Worm (Caenorhabditis elegans) whole organism, midembryonic: ENCODE results near the gene K08F9.4.

ENCODE experiments used
- T22C8.4 ChIP-seq: fragments of 200-800 bp; sonication (Bioruptor generic); IDR thresholded peaks from 2 replicates; pipeline ENCODE4 v1.3.6; 2022; ENCODE audit warnings: missing genetic modification characterization, missing compliant biosample characterization
- flt-1 ChIP-seq: fragments of 200-800 bp; sonication (Bioruptor generic); IDR thresholded peaks from 2 replicates; pipeline ENCODE4 v1.3.6; 2022; ENCODE audit warnings: missing genetic modification characterization, missing compliant biosample characterization
- klf-2 ChIP-seq: fragments of 200-800 bp; sonication (Bioruptor generic); conservative IDR thresholded peaks from 2 replicates; pipeline ENCODE4 v1.3.6; 2022; ENCODE audit warnings: missing genetic modification reagents, missing genetic modification characterization, missing compliant biosample characterization
- tab-1 ChIP-seq: fragments of 200-800 bp; sonication (Bioruptor generic); IDR thresholded peaks from 2 replicates; pipeline ENCODE4 v1.3.6; 2022; ENCODE audit warnings: missing genetic modification characterization, missing compliant biosample characterization

DNA sequence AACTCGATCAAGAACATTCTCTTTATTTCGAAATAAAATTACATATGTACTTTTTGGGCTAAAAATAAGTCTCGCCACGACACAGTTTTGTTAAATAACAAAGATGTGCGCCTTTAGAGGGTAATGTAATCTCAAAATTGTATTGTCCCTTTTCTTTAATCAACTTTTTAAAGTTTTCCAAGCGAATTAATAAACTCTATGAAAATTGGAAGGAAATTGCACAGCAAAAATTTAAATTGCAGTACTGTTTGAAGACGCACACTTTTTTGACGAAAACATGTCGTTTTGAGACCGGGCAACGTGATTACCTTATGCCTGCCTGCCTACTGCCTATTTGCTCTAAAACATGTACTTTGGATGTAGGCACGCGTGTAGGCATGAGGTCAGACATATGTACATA lies 48.2 kb downstream of the K08F9.4 start:
- TF ChIP-seq tab-1 (GFP tag; lab: Robert Waterston, UW) (no peak), flt-1 (GFP tag; lab: Robert Waterston, UW) (no peak), klf-2 (GFP tag; lab: Robert Waterston, UW) (no peak), T22C8.4 (GFP tag; lab: Robert Waterston, UW) (no peak)
